Worm (Caenorhabditis elegans): Measurements from ENCODE around the gene xbp-1.

xbp-1 gene

ce11 chrIII:4168665-4169064 is 24.9 kb upstream of the xbp-1 start, which contains the start of gene ccdc-55:
Gene ccdc-55, minus strand, starts transcription at chrIII:4168765.
- TF ChIP-seq flt-1 (GFP tag; IDR thresholded peaks at IDR 0.05): no peak
- no peak for TF ChIP-seq ztf-23 (GFP tag; IDR thresholded peaks at IDR 0.05)
- no peak for TF ChIP-seq ztf-29 (GFP tag; IDR thresholded peaks at IDR 0.05)
- no peak for TF ChIP-seq tab-1 (GFP tag; IDR thresholded peaks at IDR 0.05)
- no peak for TF ChIP-seq med-1 (GFP tag; optimal IDR thresholded peaks at IDR 0.05; ENCODE audit: insufficient read depth)
- TF ChIP-seq cog-1 (tag; optimal IDR thresholded peaks at IDR 0.05): no peak
- TF ChIP-seq T22C8.4 (GFP tag; IDR thresholded peaks at IDR 0.05): no peak
- TF ChIP-seq ref-1 (GFP tag; conservative IDR thresholded peaks at IDR 0.05): no peak
- TF ChIP-seq klf-2 (GFP tag; conservative IDR thresholded peaks at IDR 0.05): no peak

ce11 chrIII:4170903-4171377 is 22.7 kb upstream of the xbp-1 start, which contains the start of the genes rnf-121 and C16C10.4:
Gene rnf-121, minus strand, starts transcription at chrIII:4170953.
Gene C16C10.4, plus strand, starts transcription at chrIII:4171336.
- TF ChIP-seq cog-1 (tag; optimal IDR thresholded peaks at IDR 0.05) (peak; percentile 63), ref-1 (GFP tag; conservative IDR thresholded peaks at IDR 0.05) (peak; percentile 69), ztf-23 (GFP tag; IDR thresholded peaks at IDR 0.05) (peak; percentile 91), ztf-29 (GFP tag; IDR thresholded peaks at IDR 0.05) (peak; percentile 86), med-1 (GFP tag; optimal IDR thresholded peaks at IDR 0.05; ENCODE audit: insufficient read depth) (peak; percentile 98), flt-1 (GFP tag; IDR thresholded peaks at IDR 0.05) (peak; percentile 95), klf-2 (GFP tag; conservative IDR thresholded peaks at IDR 0.05) (peak; percentile 93), T22C8.4 (GFP tag; IDR thresholded peaks at IDR 0.05) (peak; percentile 65), tab-1 (GFP tag; IDR thresholded peaks at IDR 0.05) (peak; percentile 91)

ce11 chrIII:4172210-4172609 is 21.4 kb upstream of the xbp-1 start:
- TF ChIP-seq ref-1 (GFP tag; conservative IDR thresholded peaks at IDR 0.05) (no peak), T22C8.4 (GFP tag; IDR thresholded peaks at IDR 0.05) (no peak), klf-2 (GFP tag; conservative IDR thresholded peaks at IDR 0.05) (no peak), med-1 (GFP tag; optimal IDR thresholded peaks at IDR 0.05; ENCODE audit: insufficient read depth) (no peak), ztf-29 (GFP tag; IDR thresholded peaks at IDR 0.05) (no peak), ztf-23 (GFP tag; IDR thresholded peaks at IDR 0.05) (no peak), cog-1 (tag; optimal IDR thresholded peaks at IDR 0.05) (no peak), flt-1 (GFP tag; IDR thresholded peaks at IDR 0.05) (no peak), tab-1 (GFP tag; IDR thresholded peaks at IDR 0.05) (no peak)

- TF ChIP-seq ztf-23 (GFP tag; IDR thresholded peaks at IDR 0.05): no peak
- TF ChIP-seq ref-1 (GFP tag; conservative IDR thresholded peaks at IDR 0.05): no peak
- no peak for TF ChIP-seq flt-1 (GFP tag; IDR thresholded peaks at IDR 0.05)
- TF ChIP-seq tab-1 (GFP tag; IDR thresholded peaks at IDR 0.05): no peak
- no peak for TF ChIP-seq T22C8.4 (GFP tag; IDR thresholded peaks at IDR 0.05)
- TF ChIP-seq klf-2 (GFP tag; conservative IDR thresholded peaks at IDR 0.05): no peak
- TF ChIP-seq ztf-29 (GFP tag; IDR thresholded peaks at IDR 0.05): no peak
- no peak for TF ChIP-seq med-1 (GFP tag; optimal IDR thresholded peaks at IDR 0.05; ENCODE audit: insufficient read depth)
- no peak for TF ChIP-seq cog-1 (tag; optimal IDR thresholded peaks at IDR 0.05)
These were observed 18.1 kb upstream of the xbp-1 start for ce11 chrIII:4175489-4175888.

- TF ChIP-seq tab-1 (GFP tag; IDR thresholded peaks at IDR 0.05) (no peak), ztf-23 (GFP tag; IDR thresholded peaks at IDR 0.05) (no peak), med-1 (GFP tag; optimal IDR thresholded peaks at IDR 0.05; ENCODE audit: insufficient read depth) (no peak), T22C8.4 (GFP tag; IDR thresholded peaks at IDR 0.05) (no peak), ref-1 (GFP tag; conservative IDR thresholded peaks at IDR 0.05) (no peak), ztf-29 (GFP tag; IDR thresholded peaks at IDR 0.05) (no peak), cog-1 (tag; optimal IDR thresholded peaks at IDR 0.05) (no peak), klf-2 (GFP tag; conservative IDR thresholded peaks at IDR 0.05) (no peak), flt-1 (GFP tag; IDR thresholded peaks at IDR 0.05) (no peak)
These were observed 17.5 kb upstream of the xbp-1 start, which contains the start of the genes hrde-1 and C16C10.13 for ce11 chrIII:4176109-4176596. Gene hrde-1, minus strand, starts transcription at chrIII:4176159. Gene C16C10.13, plus strand, starts transcription at chrIII:4176440.

- TF ChIP-seq ref-1 (GFP tag; conservative IDR thresholded peaks at IDR 0.05) (no peak), tab-1 (GFP tag; IDR thresholded peaks at IDR 0.05) (no peak), ztf-29 (GFP tag; IDR thresholded peaks at IDR 0.05) (no peak), med-1 (GFP tag; optimal IDR thresholded peaks at IDR 0.05; ENCODE audit: insufficient read depth) (no peak), flt-1 (GFP tag; IDR thresholded peaks at IDR 0.05) (no peak), cog-1 (tag; optimal IDR thresholded peaks at IDR 0.05) (no peak), ztf-23 (GFP tag; IDR thresholded peaks at IDR 0.05) (no peak), klf-2 (GFP tag; conservative IDR thresholded peaks at IDR 0.05) (no peak), T22C8.4 (GFP tag; IDR thresholded peaks at IDR 0.05) (no peak)
These were observed 15.0 kb upstream of the xbp-1 start, which contains the start of gene C16C10.2 for ce11 chrIII:4178564-4178963. Gene C16C10.2, minus strand, starts transcription at chrIII:4178664.

- TF ChIP-seq med-1 (GFP tag; optimal IDR thresholded peaks at IDR 0.05; ENCODE audit: insufficient read depth) (no peak), cog-1 (tag; optimal IDR thresholded peaks at IDR 0.05) (no peak), tab-1 (GFP tag; IDR thresholded peaks at IDR 0.05) (no peak), klf-2 (GFP tag; conservative IDR thresholded peaks at IDR 0.05) (no peak), ref-1 (GFP tag; conservative IDR thresholded peaks at IDR 0.05) (no peak), ztf-23 (GFP tag; IDR thresholded peaks at IDR 0.05) (no peak), ztf-29 (GFP tag; IDR thresholded peaks at IDR 0.05) (no peak), T22C8.4 (GFP tag; IDR thresholded peaks at IDR 0.05) (no peak), flt-1 (GFP tag; IDR thresholded peaks at IDR 0.05) (no peak)
These were observed 12.3 kb upstream of the xbp-1 start, which contains the start of gene C16C10.1 for ce11 chrIII:4181338-4181737. Gene C16C10.1, minus strand, starts transcription at chrIII:4181438.

ce11 chrIII:4186751-4187309 is 6.8 kb upstream of the xbp-1 start, which contains the start of gene lars-1:
Gene lars-1, minus strand, starts transcription at chrIII:4186801.
- TF ChIP-seq ztf-29 (GFP tag; IDR thresholded peaks at IDR 0.05) (no peak), flt-1 (GFP tag; IDR thresholded peaks at IDR 0.05) (no peak), cog-1 (tag; optimal IDR thresholded peaks at IDR 0.05) (no peak), T22C8.4 (GFP tag; IDR thresholded peaks at IDR 0.05) (0 out of 2 replicates have a peak, but pooled peaks have one; percentile 19), tab-1 (GFP tag; IDR thresholded peaks at IDR 0.05) (no peak)

- TF ChIP-seq T22C8.4 (GFP tag; IDR thresholded peaks at IDR 0.05) (no peak), med-1 (GFP tag; optimal IDR thresholded peaks at IDR 0.05; ENCODE audit: insufficient read depth) (no peak), klf-2 (GFP tag; conservative IDR thresholded peaks at IDR 0.05) (no peak), ref-1 (GFP tag; conservative IDR thresholded peaks at IDR 0.05) (no peak), ztf-23 (GFP tag; IDR thresholded peaks at IDR 0.05) (no peak), tab-1 (GFP tag; IDR thresholded peaks at IDR 0.05) (no peak), cog-1 (tag; optimal IDR thresholded peaks at IDR 0.05) (no peak), ztf-29 (GFP tag; IDR thresholded peaks at IDR 0.05) (no peak), flt-1 (GFP tag; IDR thresholded peaks at IDR 0.05) (no peak)
These were observed 5.8 kb upstream of the xbp-1 start, which contains the start of gene R74.2 for ce11 chrIII:4187845-4188244. Gene R74.2, plus strand, starts transcription at chrIII:4188160.

Measured in whole organism, midembryonic.